Worm (Caenorhabditis elegans): ENCODE measurements around the gene C37E2.10.
A peak's percentile ranks its signal among the peaks of the same experiment; 100 is the strongest.

C37E2.10 gene

DNA sequence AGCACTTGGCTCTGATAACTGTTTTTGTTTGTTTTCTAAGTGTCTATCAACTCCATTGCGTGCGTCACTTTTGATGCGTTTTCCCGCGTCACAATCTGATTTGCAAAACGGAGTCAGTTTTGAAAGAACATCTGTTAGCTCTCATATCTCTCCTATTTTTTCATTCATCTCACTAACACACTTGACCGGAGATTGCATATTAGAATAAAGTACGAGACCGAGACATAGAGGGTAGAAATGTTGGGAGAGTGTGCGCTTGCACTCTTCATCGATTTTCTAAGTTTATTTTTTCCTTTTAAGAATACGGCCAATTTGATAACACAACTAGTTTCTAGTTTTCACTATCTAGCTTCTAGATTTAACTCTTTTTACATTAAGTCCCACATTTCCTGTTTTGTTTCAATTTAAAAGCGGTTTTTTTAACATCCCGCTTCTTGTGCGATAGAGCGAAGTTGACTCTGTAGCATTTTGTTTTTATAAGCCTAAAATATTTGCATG is 37.4 kb upstream of the C37E2.10 start:
- TF ChIP-seq nhr-6 (tag; optimal IDR thresholded peaks at IDR 0.05) = no peak
- peak; percentile 2 for TF ChIP-seq ces-1 (GFP tag; optimal IDR thresholded peaks at IDR 0.05)
- peak in 1 of 2 experiments; percentile 83 for TF ChIP-seq unc-62 (GFP tag; optimal IDR thresholded peaks at IDR 0.05 in 1 of 2)
- no peak for TF ChIP-seq unc-62 (tag; optimal IDR thresholded peaks at IDR 0.05)

DNA sequence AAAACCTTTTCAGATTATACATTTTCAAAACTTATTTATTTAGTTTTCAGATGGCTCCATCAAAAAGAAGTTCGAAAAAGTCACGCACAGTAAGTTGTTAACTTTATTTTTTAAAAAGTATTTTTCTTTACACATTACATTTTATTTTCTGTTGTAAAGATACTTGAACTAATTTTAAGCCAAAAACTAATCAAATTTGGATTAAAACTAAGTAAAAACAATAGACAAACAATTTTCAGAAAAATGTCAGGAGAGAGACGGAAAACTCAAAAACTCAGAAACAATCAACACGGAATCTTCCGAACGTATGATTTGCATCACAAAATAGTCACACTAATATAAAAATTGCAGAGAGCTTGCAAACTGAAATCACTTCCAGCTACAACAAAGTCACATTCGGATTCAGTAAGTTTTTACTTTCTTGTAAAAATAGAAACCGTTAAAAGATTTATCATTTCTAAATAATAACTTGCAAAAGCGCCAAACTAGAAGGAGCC is 36.8 kb upstream of the C37E2.10 start, which contains the start of gene ceh-89:
ceh-89 (plus strand) TSS at position 51 of the 497 bp plus-strand sequence.
- no peak for TF ChIP-seq ZK337.2 (GFP tag; IDR thresholded peaks at IDR 0.05)
- TF ChIP-seq zfp-3 (GFP tag; conservative IDR thresholded peaks at IDR 0.05) = no peak
- TF ChIP-seq nhr-48 (tag; optimal IDR thresholded peaks at IDR 0.05) = no peak
- TF ChIP-seq spr-1 (tag; optimal IDR thresholded peaks at IDR 0.05) = no peak
- peak; percentile 95 for TF ChIP-seq aha-1 (tag)

DNA sequence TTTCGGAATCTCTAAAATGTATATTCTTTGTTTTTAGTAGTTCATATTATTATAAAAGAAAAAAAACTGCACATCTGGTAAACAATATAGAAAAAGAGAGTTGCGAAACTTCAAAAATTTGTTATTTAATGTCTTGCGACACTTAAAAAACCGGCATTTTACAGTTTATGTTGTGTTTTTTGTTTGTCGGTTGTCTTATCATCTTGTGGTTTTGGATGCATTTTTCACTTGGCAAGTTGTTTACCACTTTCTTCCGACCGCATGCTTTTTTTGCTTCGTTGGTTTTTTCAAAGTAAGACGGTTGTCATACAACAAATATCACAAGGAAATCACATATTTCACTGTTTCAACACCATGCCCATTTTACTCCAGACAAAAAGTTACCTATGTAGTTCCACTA is 33.2 kb upstream of the C37E2.10 start:
- peak; percentile 2 for TF ChIP-seq hlh-11 (tag; optimal IDR thresholded peaks at IDR 0.05)
- TF ChIP-seq dpl-1 (GFP tag; optimal IDR thresholded peaks at IDR 0.05) = no peak
- peak; percentile 74 for TF ChIP-seq dve-1 (tag; optimal IDR thresholded peaks at IDR 0.05; ENCODE audit: insufficient read depth)
- TF ChIP-seq nhr-77 (tag; optimal IDR thresholded peaks at IDR 0.05) = peak; percentile 43
- TF ChIP-seq F44E2.7 (GFP tag; IDR thresholded peaks at IDR 0.05) = no peak
- no peak for TF ChIP-seq lin-29 (GFP tag; IDR thresholded peaks at IDR 0.05)
- TF ChIP-seq pqm-1 (tag; optimal IDR thresholded peaks at IDR 0.05) = no peak
- TF ChIP-seq hlh-30 (tag; optimal IDR thresholded peaks at IDR 0.05; ENCODE audit: insufficient read depth) = peak; percentile 77
- TF ChIP-seq unc-62 (GFP tag; optimal IDR thresholded peaks at IDR 0.05 in 1 of 2) = peak in 1 of 2 experiments; percentile 65
- no peak for TF ChIP-seq unc-62 (tag; optimal IDR thresholded peaks at IDR 0.05)
- TF ChIP-seq daf-16 (GFP tag; optimal IDR thresholded peaks at IDR 0.05) = no peak
- TF ChIP-seq daf-16 (tag; optimal IDR thresholded peaks at IDR 0.05) = peak; percentile 98
- 0 out of 2 replicates have a peak, but pooled peaks have one; percentile 17 for TF ChIP-seq dmd-6 (GFP tag; IDR thresholded peaks at IDR 0.05)
- peak; percentile 38 for TF ChIP-seq nhr-28 (tag; optimal IDR thresholded peaks at IDR 0.05)
- peak in 1 of 2 experiments; percentile 58 for TF ChIP-seq mdl-1 (tag; optimal IDR thresholded peaks at IDR 0.05)

DNA sequence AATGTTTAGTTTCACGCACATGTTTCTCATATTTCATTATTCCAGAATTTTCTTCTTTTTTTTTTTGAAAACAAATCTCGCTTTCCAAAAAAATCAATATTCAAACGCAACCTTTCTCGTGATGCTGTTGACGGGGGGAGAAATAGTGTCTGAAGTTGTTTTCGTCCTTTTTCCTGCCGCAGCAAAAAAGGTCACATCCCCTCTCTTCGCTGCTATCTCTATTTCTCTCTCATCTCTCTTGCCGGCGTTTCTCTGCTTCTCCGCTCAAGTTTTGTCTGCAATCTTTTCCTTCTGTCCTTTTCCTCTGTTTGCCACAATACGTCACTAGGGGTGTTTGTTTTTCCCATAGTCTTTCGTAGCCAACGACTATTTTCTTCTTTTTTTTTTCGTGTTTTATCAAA is 32.0 kb upstream of the C37E2.10 start:
- no peak; the same call in 1 of the 2 replicates for TF ChIP-seq lin-38 (GFP tag; IDR thresholded peaks at IDR 0.05)
- no peak for TF ChIP-seq gei-8 (GFP tag; optimal IDR thresholded peaks at IDR 0.05)
- TF ChIP-seq dmd-6 (GFP tag; IDR thresholded peaks at IDR 0.05) = peak; percentile 73
- TF ChIP-seq ZK546.5 (tag; optimal IDR thresholded peaks at IDR 0.05) = no peak
- TF ChIP-seq daf-12 (tag; optimal IDR thresholded peaks at IDR 0.05) = no peak
- TF ChIP-seq spr-1 (tag; optimal IDR thresholded peaks at IDR 0.05) = no peak
- no peak for TF ChIP-seq snpc-4 (tag; optimal IDR thresholded peaks at IDR 0.05)
- TF ChIP-seq arid-1 (GFP tag; conservative IDR thresholded peaks at IDR 0.05) = no peak
- TF ChIP-seq F37D6.2 (tag; optimal IDR thresholded peaks at IDR 0.05) = peak; percentile 16
- 0 out of 2 replicates have a peak, but pooled peaks have one; percentile 20 for TF ChIP-seq ctbp-1 (GFP tag; IDR thresholded peaks at IDR 0.05)
- no peak for TF ChIP-seq ZK337.2 (GFP tag; IDR thresholded peaks at IDR 0.05)
- TF ChIP-seq R02D3.7 (tag; optimal IDR thresholded peaks at IDR 0.05) = no peak
- peak; percentile 50; the same call in 1 of the 2 replicates for TF ChIP-seq T26A8.4 (GFP tag; IDR thresholded peaks at IDR 0.05)
- peak; percentile 48 for TF ChIP-seq T20F7.1 (GFP tag; optimal IDR thresholded peaks at IDR 0.05)
- no peak for TF ChIP-seq php-3 (GFP tag; IDR thresholded peaks at IDR 0.05)
- TF ChIP-seq hmg-1.1 (GFP tag; IDR thresholded peaks at IDR 0.05) = peak; percentile 74
- no peak for TF ChIP-seq F10B5.3 (tag; optimal IDR thresholded peaks at IDR 0.05)
- TF ChIP-seq ztf-7 (tag; optimal IDR thresholded peaks at IDR 0.05) = peak; percentile 2
- TF ChIP-seq zag-1 (tag; optimal IDR thresholded peaks at IDR 0.05) = no peak
- no peak for TF ChIP-seq aly-2 (tag; optimal IDR thresholded peaks at IDR 0.05)
- TF ChIP-seq nhr-28 (tag; optimal IDR thresholded peaks at IDR 0.05) = peak; percentile 96
- no peak for TF ChIP-seq mxl-2 (GFP tag; conservative IDR thresholded peaks at IDR 0.05)
- TF ChIP-seq nhr-111 (GFP tag; optimal IDR thresholded peaks at IDR 0.05) = no peak
- no peak for TF ChIP-seq ces-1 (GFP tag; optimal IDR thresholded peaks at IDR 0.05)
- TF ChIP-seq aha-1 (tag) = peak; percentile 18
- peak; percentile 80 for TF ChIP-seq fkh-10 (GFP tag; optimal IDR thresholded peaks at IDR 0.05)
- TF ChIP-seq set-16 (GFP tag; IDR thresholded peaks at IDR 0.05) = peak; percentile 27; the same call in 1 of the 2 replicates
- no peak for TF ChIP-seq madf-5 (GFP tag; IDR thresholded peaks at IDR 0.05)
- no peak for TF ChIP-seq madf-9 (GFP tag; conservative IDR thresholded peaks at IDR 0.05)
- no peak for TF ChIP-seq sdz-12 (GFP tag; optimal IDR thresholded peaks at IDR 0.05)

Data from whole organism, L4 larva.